Worm (Caenorhabditis elegans) whole organism, L1 larva: Measurements from ENCODE around the gene Y113G7B.15.

Experiments
- C04F5.9 ChIP-seq: sonication (generic microtip); optimal IDR thresholded peaks from 2 replicates; lab custom pipeline; 2016; ENCODE audit warnings: missing genetic modification characterization, missing compliant biosample characterization
- C34B4.2 ChIP-seq: sonication (generic microtip); optimal IDR thresholded peaks from 2 replicates; lab custom pipeline; 2017; ENCODE audit warnings: mild to moderate bottlenecking, missing genetic modification characterization, missing compliant biosample characterization
- F16B12.6 ChIP-seq: fragments of 150-350 bp; optimal IDR thresholded peaks from 2 replicates; lab custom pipeline; 2014; ENCODE audit warnings: missing biosample characterization, missing genetic modification characterization
- aha-1 ChIP-seq: fragments of 150-350 bp; optimal IDR thresholded peaks from 2 replicates; lab custom pipeline; 2014; ENCODE audit warnings: missing biosample characterization, missing genetic modification characterization
- alr-1 ChIP-seq: fragments of 200-800 bp; sonication (Bioruptor generic); optimal IDR thresholded peaks from 2 replicates; lab custom pipeline; 2018; ENCODE audit warnings: borderline replicate concordance, mild to moderate bottlenecking, missing genetic modification characterization, missing compliant biosample characterization
- ama-1 ChIP-seq: fragments of 150-350 bp; optimal IDR thresholded peaks from 2 replicates; lab custom pipeline; 2014
- blmp-1 ChIP-seq: fragments of 150-350 bp; optimal IDR thresholded peaks from 2 replicates; lab custom pipeline; 2014; ENCODE audit warnings: missing biosample characterization, missing genetic modification characterization
- ceh-63 ChIP-seq: fragments of 200-800 bp; sonication (Bioruptor generic); optimal IDR thresholded peaks from 2 replicates; lab custom pipeline; 2018; ENCODE audit warnings: mild to moderate bottlenecking, missing genetic modification characterization, missing compliant biosample characterization
- ceh-88 ChIP-seq: fragments of 200-800 bp; sonication (Bioruptor generic); IDR thresholded peaks from 2 replicates; pipeline ENCODE4 v1.3.6; 2022; ENCODE audit warnings: missing genetic modification characterization, missing compliant biosample characterization
- ceh-90 ChIP-seq: sonication (generic microtip); optimal IDR thresholded peaks from 2 replicates; lab custom pipeline; 2016; ENCODE audit warnings: missing genetic modification characterization, missing compliant biosample characterization
- ces-1 ChIP-seq: fragments of 150-350 bp; optimal IDR thresholded peaks from 2 replicates; lab custom pipeline; 2014; ENCODE audit warnings: missing biosample characterization, missing genetic modification reagents, missing genetic modification characterization
- dpl-1 ChIP-seq, 3 experiments: fragments of 150-350 bp in 2 of 3; sonication (generic microtip) in 1 of 3; optimal IDR thresholded peaks; 2 replicates each; lab custom pipeline; 2014 to 2017; ENCODE audit warnings: missing biosample characterization in 3 of 3, missing genetic modification characterization in 3 of 3, missing genetic modification reagents in 3 of 3
- efl-3 ChIP-seq: fragments of 200-800 bp; sonication (Bioruptor generic); optimal IDR thresholded peaks from 2 replicates; lab custom pipeline; 2018; ENCODE audit warnings: mild to moderate bottlenecking, missing genetic modification characterization, missing compliant biosample characterization
- egl-13 ChIP-seq: sonication (generic microtip); optimal IDR thresholded peaks from 2 replicates; lab custom pipeline; 2016; ENCODE audit warnings: missing genotype, missing genetic modification reagents, missing genetic modification characterization, missing compliant biosample characterization
- elt-3 ChIP-seq, 6 experiments: fragments of 150-350 bp in 1 of 6; sonication (generic microtip); optimal IDR thresholded peaks; 2 replicates each; lab custom pipeline; 2017 to 2018; ENCODE audit warnings: missing biosample characterization in 6 of 6, missing genetic modification characterization in 6 of 6, inconsistent platforms in 1 of 6
- ets-5 ChIP-seq: fragments of 200-800 bp; sonication (Bioruptor generic); IDR thresholded peaks from 2 replicates; pipeline ENCODE4 v1.3.6; 2022; ENCODE audit warnings: missing genetic modification characterization, missing compliant biosample characterization
- fkh-10 ChIP-seq: sonication (generic microtip); optimal IDR thresholded peaks from 2 replicates; lab custom pipeline; 2017; ENCODE audit warnings: missing biosample characterization, missing genetic modification reagents, missing genetic modification characterization
- fkh-4 ChIP-seq: sonication (generic microtip); optimal IDR thresholded peaks from 2 replicates; lab custom pipeline; 2016; ENCODE audit warnings: missing compliant biosample characterization, missing genetic modification characterization, borderline replicate concordance
- fkh-8 ChIP-seq: sonication (generic microtip); optimal IDR thresholded peaks from 2 replicates; lab custom pipeline; 2016; ENCODE audit warnings: mild to moderate bottlenecking, missing genetic modification characterization, missing compliant biosample characterization
- hlh-4 ChIP-seq: sonication (generic microtip); optimal IDR thresholded peaks from 2 replicates; lab custom pipeline; 2016; ENCODE audit warnings: mild to moderate bottlenecking, missing genetic modification characterization, missing compliant biosample characterization
- hpl-2 ChIP-seq: fragments of 150-350 bp; optimal IDR thresholded peaks from 2 replicates; lab custom pipeline; 2014; ENCODE audit warnings: missing biosample characterization, missing genetic modification reagents, missing genetic modification characterization
- isw-1 ChIP-seq: fragments of 200-800 bp; sonication (Bioruptor generic); IDR thresholded peaks from 2 replicates; pipeline ENCODE4 v1.3.6; 2022; ENCODE audit warnings: missing genetic modification characterization, missing compliant biosample characterization
- jun-1 ChIP-seq: fragments of 150-350 bp; optimal IDR thresholded peaks from 2 replicates; lab custom pipeline; 2014; ENCODE audit warnings: missing biosample characterization, missing genetic modification reagents, missing genetic modification characterization
- lin-13 ChIP-seq: fragments of 150-350 bp; optimal IDR thresholded peaks from 2 replicates; lab custom pipeline; 2014; ENCODE audit warnings: missing biosample characterization, missing genetic modification reagents, missing genetic modification characterization
- lin-14 ChIP-seq: fragments of 200-800 bp; sonication (Bioruptor generic); optimal IDR thresholded peaks from 2 replicates; lab custom pipeline; 2018; ENCODE audit warnings: mild to moderate bottlenecking, missing genetic modification characterization, moderate library complexity, missing compliant biosample characterization
- lin-35 ChIP-seq, 2 experiments: fragments of 150-350 bp; optimal IDR thresholded peaks; 2 replicates each; lab custom pipeline; 2014; ENCODE audit warnings: missing biosample characterization in 2 of 2, missing genetic modification characterization in 2 of 2, missing genetic modification reagents in 2 of 2
- lir-3 ChIP-seq: sonication (generic microtip); optimal IDR thresholded peaks from 2 replicates; lab custom pipeline; 2016; ENCODE audit warnings: mild to moderate bottlenecking, missing genetic modification characterization, moderate library complexity, missing compliant biosample characterization; ENCODE audit not compliant: poor library complexity
- lsy-2 ChIP-seq, 2 experiments: fragments of 150-350 bp; optimal IDR thresholded peaks; 2 replicates each; lab custom pipeline; 2014; ENCODE audit warnings: missing biosample characterization in 2 of 2, missing genetic modification characterization in 2 of 2
- mab-9 ChIP-seq: fragments of 200-800 bp; sonication (Bioruptor generic); IDR thresholded peaks from 2 replicates; pipeline ENCODE4 v1.3.6; 2022; ENCODE audit warnings: missing genetic modification reagents, missing genetic modification characterization, missing compliant biosample characterization
- mdl-1 ChIP-seq, 2 experiments: fragments of 150-350 bp; optimal IDR thresholded peaks; 2 replicates each; lab custom pipeline; 2014 to 2017; ENCODE audit warnings: missing biosample characterization in 2 of 2, missing genetic modification characterization in 2 of 2, inconsistent platforms in 1 of 2
- mef-2 ChIP-seq: fragments of 150-350 bp; optimal IDR thresholded peaks from 2 replicates; lab custom pipeline; 2014; ENCODE audit warnings: missing biosample characterization, missing genetic modification characterization
- mep-1 ChIP-seq: fragments of 150-350 bp; optimal IDR thresholded peaks from 2 replicates; lab custom pipeline; 2014; ENCODE audit warnings: missing biosample characterization, missing genetic modification characterization
- nhr-11 ChIP-seq: fragments of 150-350 bp; optimal IDR thresholded peaks from 2 replicates; lab custom pipeline; 2014; ENCODE audit warnings: missing biosample characterization, missing genetic modification characterization
- nhr-12 ChIP-seq: sonication (generic microtip); optimal IDR thresholded peaks from 2 replicates; lab custom pipeline; 2017; ENCODE audit warnings: missing biosample characterization, missing genetic modification characterization
- nhr-20 ChIP-seq: sonication (generic microtip); optimal IDR thresholded peaks from 2 replicates; lab custom pipeline; 2016; ENCODE audit warnings: mild to moderate bottlenecking, missing genetic modification characterization, missing compliant biosample characterization
- nhr-237 ChIP-seq: fragments of 150-350 bp; optimal IDR thresholded peaks from 2 replicates; lab custom pipeline; 2014; ENCODE audit warnings: missing biosample characterization, missing genetic modification characterization
- nhr-47 ChIP-seq: sonication (generic microtip); optimal IDR thresholded peaks from 2 replicates; lab custom pipeline; 2016; ENCODE audit warnings: mild to moderate bottlenecking, missing genetic modification characterization, moderate library complexity, missing compliant biosample characterization
- nhr-71 ChIP-seq: sonication (generic microtip); optimal IDR thresholded peaks from 2 replicates; lab custom pipeline; 2016; ENCODE audit warnings: mild to moderate bottlenecking, missing genetic modification characterization, moderate library complexity, missing compliant biosample characterization
- nhr-77 ChIP-seq: fragments of 150-350 bp; optimal IDR thresholded peaks from 2 replicates; lab custom pipeline; 2014; ENCODE audit warnings: missing biosample characterization, missing genetic modification characterization
- pag-3 ChIP-seq: sonication (generic microtip); optimal IDR thresholded peaks from 2 replicates; lab custom pipeline; 2017; ENCODE audit warnings: missing genetic modification characterization, mild to moderate bottlenecking, missing compliant biosample characterization, antibody characterized with exemption, borderline replicate concordance; ENCODE audit not compliant: insufficient read depth
- pax-3 ChIP-seq: fragments of 200-800 bp; sonication (Bioruptor generic); optimal IDR thresholded peaks from 2 replicates; lab custom pipeline; 2018; ENCODE audit warnings: mild to moderate bottlenecking, missing genetic modification characterization, moderate library complexity, missing compliant biosample characterization
- rnt-1 ChIP-seq: sonication (generic microtip); optimal IDR thresholded peaks from 2 replicates; lab custom pipeline; 2016; ENCODE audit warnings: mild to moderate bottlenecking, missing genetic modification characterization, moderate library complexity, missing compliant biosample characterization
- skn-1 ChIP-seq: fragments of 150-350 bp; optimal IDR thresholded peaks from 2 replicates; lab custom pipeline; 2014; ENCODE audit warnings: missing biosample characterization, missing genetic modification characterization
- snpc-4 ChIP-seq: fragments of 150-350 bp; optimal IDR thresholded peaks from 2 replicates; lab custom pipeline; 2014; ENCODE audit warnings: missing biosample characterization, missing genetic modification characterization
- snu-23 ChIP-seq: sonication (generic microtip); optimal IDR thresholded peaks from 2 replicates; lab custom pipeline; 2016; ENCODE audit warnings: missing genetic modification characterization, missing compliant biosample characterization
- sox-4 ChIP-seq: sonication (generic microtip); optimal IDR thresholded peaks from 2 replicates; lab custom pipeline; 2016; ENCODE audit warnings: missing genetic modification characterization, missing compliant biosample characterization
- sptf-1 ChIP-seq: fragments of 150-350 bp; optimal IDR thresholded peaks from 2 replicates; lab custom pipeline; 2014; ENCODE audit warnings: missing biosample characterization, missing genetic modification characterization
- swsn-7 ChIP-seq: sonication (generic microtip); optimal IDR thresholded peaks from 2 replicates; lab custom pipeline; 2016; ENCODE audit warnings: missing genetic modification characterization, missing compliant biosample characterization
- tlp-1 ChIP-seq: fragments of 150-350 bp; optimal IDR thresholded peaks from 2 replicates; lab custom pipeline; 2014; ENCODE audit warnings: missing biosample characterization, missing genetic modification characterization
- unc-130 ChIP-seq: fragments of 150-350 bp; optimal IDR thresholded peaks from 2 replicates; lab custom pipeline; 2017; ENCODE audit warnings: missing biosample characterization, missing genetic modification characterization, inconsistent platforms
- unc-86 ChIP-seq: sonication (generic microtip); optimal IDR thresholded peaks from 2 replicates; lab custom pipeline; 2016; ENCODE audit warnings: missing genetic modification characterization, missing compliant biosample characterization
- unc-98 ChIP-seq: fragments of 200-800 bp; sonication (Bioruptor generic); IDR thresholded peaks from 2 replicates; pipeline ENCODE4 v1.3.6; 2022; ENCODE audit warnings: missing genetic modification characterization, missing compliant biosample characterization
- vab-15 ChIP-seq: sonication (generic microtip); optimal IDR thresholded peaks from 2 replicates; lab custom pipeline; 2017; ENCODE audit warnings: missing genotype, mild to moderate bottlenecking, missing genetic modification characterization, missing compliant biosample characterization
- xbp-1 ChIP-seq: sonication (generic microtip); optimal IDR thresholded peaks from 2 replicates; lab custom pipeline; 2016; ENCODE audit warnings: missing genetic modification characterization, missing compliant biosample characterization

Gene Y113G7B.15

DNA sequence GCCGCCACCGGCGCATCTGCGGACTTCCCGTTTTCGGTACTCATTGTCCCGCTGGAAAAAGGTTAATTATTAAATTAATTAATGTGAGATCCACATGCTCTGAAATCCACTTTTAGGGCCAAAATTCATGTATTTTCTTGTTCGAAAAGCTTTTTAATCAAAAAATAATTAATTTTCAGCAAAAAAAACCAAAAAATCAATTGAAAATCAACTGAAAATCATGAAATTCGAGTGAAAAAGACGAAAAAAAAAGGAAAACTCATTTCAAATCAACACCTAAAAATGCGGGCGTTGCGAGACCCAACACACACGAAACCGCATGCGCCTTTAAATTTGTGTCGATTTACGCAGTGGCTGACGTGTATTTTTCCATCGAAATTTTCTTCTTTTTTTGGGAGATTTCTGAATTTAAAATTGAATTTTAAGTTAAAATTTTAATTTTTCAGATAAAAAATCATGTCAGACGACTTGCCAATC, 36.1 kb upstream of the Y113G7B.15 start, which contains the start of the genes prmt-1 and cdkr-3:
Gene prmt-1, minus strand, starts transcription at position 51 of the 477 bp plus-strand sequence.
Gene cdkr-3, plus strand, starts transcription at position 447 of the 477 bp plus-strand sequence.
- TF ChIP-seq vab-15 (tag; lab: Kevin White, UChicago) (no peak), swsn-7 (tag; lab: Kevin White, UChicago) (peak; percentile 30), dpl-1 (GFP tag; optimal IDR thresholded peaks at IDR 0.05; lab: Kevin White, UChicago) (peak; percentile 45 to 74 (median 62)), pax-3 (tag; lab: Kevin White, UChicago) (no peak), ceh-88 (GFP tag; lab: Robert Waterston, UW) (no peak), fkh-8 (tag; lab: Kevin White, UChicago) (no peak), nhr-71 (peak; percentile 52), alr-1 (no peak), nhr-47 (tag; lab: Kevin White, UChicago) (peak; percentile 41), nhr-77 (tag; lab: Kevin White, UChicago) (no peak), nhr-11 (tag; lab: Kevin White, UChicago) (no peak), egl-13 (tag; lab: Kevin White, UChicago) (no peak), ama-1 (lab: Kevin White, UChicago) (no peak), snu-23 (GFP tag; lab: Kevin White, UChicago) (peak; percentile 60), ces-1 (no peak), blmp-1 (peak; percentile 80), sptf-1 (tag; lab: Kevin White, UChicago) (no peak), skn-1 (peak; percentile 59), lsy-2 (tag; optimal IDR thresholded peaks at IDR 0.05; lab: Kevin White, UChicago) (peak; percentile 42 to 82), lir-3 (tag; lab: Kevin White, UChicago) (no peak), nhr-20 (no peak), mdl-1 (tag; optimal IDR thresholded peaks at IDR 0.05; lab: Kevin White, UChicago) (no peak), mef-2 (no peak), lin-35 (GFP tag; optimal IDR thresholded peaks at IDR 0.05; lab: Kevin White, UChicago) (peak; percentile 55 to 79), F16B12.6 (peak; percentile 32), unc-86 (no peak), C04F5.9 (tag; lab: Kevin White, UChicago) (no peak), mep-1 (tag; lab: Kevin White, UChicago) (peak; percentile 46), ceh-63 (no peak), fkh-10 (no peak), efl-3 (GFP tag; lab: Kevin White, UChicago) (no peak), rnt-1 (tag; lab: Kevin White, UChicago) (peak; percentile 77), mab-9 (GFP tag; lab: Robert Waterston, UW) (no peak), unc-130 (tag; lab: Kevin White, UChicago) (peak; percentile 35), elt-3 (tag; optimal IDR thresholded peaks at IDR 0.05; lab: Kevin White, UChicago) (peak in 1 of 6 experiments; percentile 48), aha-1 (tag; lab: Kevin White, UChicago) (no peak), pag-3 (no peak), ets-5 (GFP tag; lab: Robert Waterston, UW) (no peak), lin-14 (no peak), hpl-2 (GFP tag; lab: Kevin White, UChicago) (no peak), hlh-4 (tag; lab: Kevin White, UChicago) (no peak), C34B4.2 (tag; lab: Kevin White, UChicago) (no peak), nhr-237 (tag; lab: Kevin White, UChicago) (no peak), lin-13 (peak; percentile 17), fkh-4 (no peak), jun-1 (no peak), tlp-1 (tag; lab: Kevin White, UChicago) (no peak), xbp-1 (peak; percentile 84), ceh-90 (tag; lab: Kevin White, UChicago) (no peak), snpc-4 (tag; lab: Kevin White, UChicago) (peak; percentile 4), unc-98 (GFP tag; lab: Robert Waterston, UW) (no peak), nhr-12 (tag; lab: Kevin White, UChicago) (no peak), sox-4 (tag; lab: Kevin White, UChicago) (no peak), isw-1 (GFP tag; lab: Robert Waterston, UW) (peak; percentile 10; the same call in 1 of the 2 replicates)
